Fruit fly (Drosophila melanogaster): Measurements from ENCODE around the gene Femcoat.

dm6 chrX:4206764-4207163 is 35.9 kb downstream of the Femcoat start:
- TF ChIP-seq insv (optimal IDR thresholded peaks at IDR 0.05) = no peak
- TF ChIP-seq Sin3A (optimal IDR thresholded peaks at IDR 0.05) = no peak
- TF ChIP-seq psq (optimal IDR thresholded peaks at IDR 0.05) = no peak
